Worm (Caenorhabditis elegans) whole organism, L4 larva: Measurements from ENCODE around the gene ocr-4.

Experiments used
- D1046.2 ChIP-seq: fragments of 200-800 bp; sonication (Bioruptor generic); IDR thresholded peaks from 2 replicates; pipeline ENCODE4 v1.3.6; 2022; ENCODE audit warnings: missing genetic modification characterization, missing compliant biosample characterization
- F10B5.3 ChIP-seq: sonication (generic microtip); optimal IDR thresholded peaks from 2 replicates; lab custom pipeline; 2016; ENCODE audit warnings: mild to moderate bottlenecking, missing genetic modification characterization, missing compliant biosample characterization
- F37D6.2 ChIP-seq: sonication (generic microtip); optimal IDR thresholded peaks from 2 replicates; lab custom pipeline; 2016; ENCODE audit warnings: mild to moderate bottlenecking, missing genetic modification characterization, missing compliant biosample characterization
- R02D3.7 ChIP-seq: fragments of 150-350 bp; sonication (generic microtip); optimal IDR thresholded peaks from 3 replicates; lab custom pipeline; 2014; ENCODE audit warnings: missing biosample characterization, missing genetic modification characterization
- T20F7.1 ChIP-seq: fragments of 200-800 bp; sonication (Bioruptor generic); optimal IDR thresholded peaks from 2 replicates; lab custom pipeline; 2018; ENCODE audit warnings: mild to moderate bottlenecking, missing genetic modification characterization, missing compliant biosample characterization
- T26A8.4 ChIP-seq: fragments of 200-800 bp; sonication (Bioruptor generic); IDR thresholded peaks from 2 replicates; pipeline ENCODE4 v1.3.6; 2022; ENCODE audit warnings: missing genetic modification characterization, missing compliant biosample characterization
- Y105C5A.15 ChIP-seq: fragments of 200-800 bp; sonication (Bioruptor generic); IDR thresholded peaks from 2 replicates; pipeline ENCODE4 v1.3.6; 2022; ENCODE audit warnings: missing genetic modification characterization, missing compliant biosample characterization
- Y75B8A.6 ChIP-seq: fragments of 200-800 bp; sonication (Bioruptor generic); IDR thresholded peaks from 2 replicates; pipeline ENCODE4 v1.3.6; 2022; ENCODE audit warnings: missing genetic modification reagents, missing genetic modification characterization, missing compliant biosample characterization
- ama-1 ChIP-seq: fragments of 150-350 bp; optimal IDR thresholded peaks from 2 replicates; lab custom pipeline; 2014; ENCODE audit warnings: inconsistent platforms, mixed read lengths
- attf-4 ChIP-seq: sonication (generic microtip); optimal IDR thresholded peaks from 3 replicates; lab custom pipeline; 2017; ENCODE audit warnings: missing biosample characterization, missing genetic modification characterization
- ceh-20 ChIP-seq: fragments of 200-800 bp; sonication (Bioruptor generic); IDR thresholded peaks from 2 replicates; pipeline ENCODE4 v1.3.6; 2022; ENCODE audit warnings: missing genetic modification reagents, missing genetic modification characterization, missing compliant biosample characterization
- ceh-28 ChIP-seq: fragments of 150-350 bp; optimal IDR thresholded peaks from 2 replicates; lab custom pipeline; 2014; ENCODE audit warnings: missing biosample characterization, missing genetic modification reagents, missing genetic modification characterization
- ceh-32 ChIP-seq: sonication (generic microtip); optimal IDR thresholded peaks from 2 replicates; lab custom pipeline; 2016; ENCODE audit warnings: mild to moderate bottlenecking, missing genetic modification characterization, missing compliant biosample characterization; ENCODE audit not compliant: poor library complexity
- ceh-82 ChIP-seq: sonication (generic microtip); optimal IDR thresholded peaks from 2 replicates; lab custom pipeline; 2017; ENCODE audit warnings: missing biosample characterization, missing genetic modification characterization
- ces-1 ChIP-seq: fragments of 150-350 bp; sonication (generic microtip); optimal IDR thresholded peaks from 4 replicates; lab custom pipeline; 2014; ENCODE audit warnings: missing biosample characterization, missing genetic modification reagents, missing genetic modification characterization
- cey-2 ChIP-seq: sonication (generic microtip); optimal IDR thresholded peaks from 3 replicates; lab custom pipeline; 2017; ENCODE audit warnings: missing genetic modification characterization, mild to moderate bottlenecking, missing compliant biosample characterization, antibody characterized with exemption, borderline replicate concordance; ENCODE audit not compliant: insufficient read depth
- daf-12 ChIP-seq: fragments of 150-350 bp; optimal IDR thresholded peaks from 2 replicates; lab custom pipeline; 2014; ENCODE audit warnings: missing biosample characterization, missing genetic modification reagents, missing genetic modification characterization
- daf-19 ChIP-seq: fragments of 200-800 bp; sonication (Bioruptor generic); conservative IDR thresholded peaks from 2 replicates; pipeline ENCODE4 v1.3.6; 2022; ENCODE audit warnings: missing genetic modification characterization, missing compliant biosample characterization
- dmd-6 ChIP-seq: fragments of 200-800 bp; sonication (Bioruptor generic); IDR thresholded peaks from 2 replicates; pipeline ENCODE4 v1.3.6; 2022; ENCODE audit warnings: missing genetic modification reagents, missing genetic modification characterization, missing compliant biosample characterization
- dmd-9 ChIP-seq: fragments of 200-800 bp; sonication (Bioruptor generic); IDR thresholded peaks from 2 replicates; pipeline ENCODE4 v1.3.6; 2022; ENCODE audit warnings: missing genetic modification reagents, missing genetic modification characterization, missing compliant biosample characterization
- dpl-1 ChIP-seq: fragments of 150-350 bp; optimal IDR thresholded peaks from 2 replicates; lab custom pipeline; 2014; ENCODE audit warnings: missing biosample characterization, missing genetic modification reagents, missing genetic modification characterization
- duxl-1 ChIP-seq: sonication (generic microtip); optimal IDR thresholded peaks from 2 replicates; lab custom pipeline; 2016; ENCODE audit warnings: mild to moderate bottlenecking, missing genetic modification characterization, moderate library complexity, missing compliant biosample characterization; ENCODE audit not compliant: poor library complexity
- egl-43 ChIP-seq: fragments of 200-800 bp; sonication (Bioruptor generic); IDR thresholded peaks from 2 replicates; pipeline ENCODE4 v1.3.6; 2022; ENCODE audit warnings: missing genetic modification reagents, missing genetic modification characterization, missing compliant biosample characterization
- fkh-10 ChIP-seq: fragments of 150-350 bp; optimal IDR thresholded peaks from 2 replicates; lab custom pipeline; 2014; ENCODE audit warnings: missing biosample characterization, missing genetic modification reagents, missing genetic modification characterization
- hlh-30 ChIP-seq: sonication (generic microtip); optimal IDR thresholded peaks from 2 replicates; lab custom pipeline; 2017; ENCODE audit warnings: antibody characterized with exemption, mild to moderate bottlenecking, missing genetic modification characterization, missing compliant biosample characterization; ENCODE audit not compliant: insufficient read depth
- hmg-1.1 ChIP-seq: fragments of 200-800 bp; sonication (Bioruptor generic); IDR thresholded peaks from 2 replicates; pipeline ENCODE4 v1.3.6; 2022; ENCODE audit warnings: missing genetic modification reagents, missing genetic modification characterization, missing compliant biosample characterization
- lim-7 ChIP-seq: fragments of 200-800 bp; sonication (Bioruptor generic); IDR thresholded peaks from 2 replicates; pipeline ENCODE4 v1.3.6; 2022; ENCODE audit warnings: missing genetic modification characterization, missing compliant biosample characterization
- lin-29 ChIP-seq: fragments of 200-800 bp; sonication (Bioruptor generic); IDR thresholded peaks from 2 replicates; pipeline ENCODE4 v1.3.6; 2022; ENCODE audit warnings: missing genetic modification reagents, missing genetic modification characterization, missing compliant biosample characterization
- mdl-1 ChIP-seq, 2 experiments: fragments of 150-350 bp in 1 of 2; sonication (generic microtip) in 1 of 2; optimal IDR thresholded peaks; 2 replicates each; lab custom pipeline; 2014 to 2017; ENCODE audit warnings: missing biosample characterization in 2 of 2, missing genetic modification characterization in 2 of 2
- mes-2 ChIP-seq: sonication (generic microtip); optimal IDR thresholded peaks from 2 replicates; lab custom pipeline; 2016; ENCODE audit warnings: missing genotype, mild to moderate bottlenecking, missing genetic modification characterization, missing compliant biosample characterization; ENCODE audit not compliant: poor library complexity, severe bottlenecking
- nhr-111 ChIP-seq: fragments of 200-800 bp; sonication (Bioruptor generic); optimal IDR thresholded peaks from 2 replicates; lab custom pipeline; 2018; ENCODE audit warnings: mild to moderate bottlenecking, missing genetic modification characterization, missing compliant biosample characterization
- nhr-237 ChIP-seq: sonication (generic microtip); optimal IDR thresholded peaks from 2 replicates; lab custom pipeline; 2017; ENCODE audit warnings: missing biosample characterization, missing genetic modification characterization
- nhr-25 ChIP-seq: sonication (generic microtip); optimal IDR thresholded peaks from 2 replicates; lab custom pipeline; 2017; ENCODE audit warnings: missing genetic modification characterization, mild to moderate bottlenecking, missing compliant biosample characterization, antibody characterized with exemption, moderate library complexity, borderline replicate concordance; ENCODE audit not compliant: insufficient read depth
- nhr-41 ChIP-seq: fragments of 200-800 bp; sonication (Bioruptor generic); IDR thresholded peaks from 2 replicates; pipeline ENCODE4 v1.3.6; 2022; ENCODE audit warnings: missing genetic modification reagents, missing genetic modification characterization, missing compliant biosample characterization
- nhr-42 ChIP-seq: fragments of 200-800 bp; sonication (Bioruptor generic); IDR thresholded peaks from 2 replicates; pipeline ENCODE4 v1.3.6; 2022; ENCODE audit warnings: missing genetic modification characterization, missing compliant biosample characterization
- nhr-6 ChIP-seq: fragments of 150-350 bp; optimal IDR thresholded peaks from 2 replicates; lab custom pipeline; 2014; ENCODE audit warnings: missing biosample characterization, missing genetic modification characterization
- nhr-76 ChIP-seq: fragments of 150-350 bp; optimal IDR thresholded peaks from 2 replicates; lab custom pipeline; 2014; ENCODE audit warnings: missing biosample characterization, missing genetic modification characterization
- nhr-77 ChIP-seq: fragments of 150-350 bp; optimal IDR thresholded peaks from 2 replicates; lab custom pipeline; 2014; ENCODE audit warnings: missing biosample characterization, missing genetic modification characterization
- pha-4 ChIP-seq, 2 experiments: fragments of 150-350 bp in 1 of 2; fragments of 200-800 bp in 1 of 2; sonication (Bioruptor generic) in 1 of 2; IDR thresholded peaks in 1 of 2; optimal IDR thresholded peaks in 1 of 2; 2 replicates each; pipeline versions ENCODE4 v1.3.6 to Lab custom; 2014 to 2022; ENCODE audit warnings: missing genetic modification characterization in 2 of 2, missing genetic modification reagents in 2 of 2, missing biosample characterization in 1 of 2, missing compliant biosample characterization in 1 of 2
- rbr-2 ChIP-seq: sonication (generic microtip); optimal IDR thresholded peaks from 2 replicates; lab custom pipeline; 2016; ENCODE audit warnings: missing genotype, missing genetic modification characterization, missing compliant biosample characterization
- sdz-12 ChIP-seq: fragments of 200-800 bp; sonication (Bioruptor generic); optimal IDR thresholded peaks from 2 replicates; lab custom pipeline; 2018; ENCODE audit warnings: mild to moderate bottlenecking, missing genetic modification characterization, missing compliant biosample characterization
- unc-130 ChIP-seq: sonication (generic microtip); optimal IDR thresholded peaks from 2 replicates; lab custom pipeline; 2016; ENCODE audit warnings: missing genetic modification reagents, missing genetic modification characterization, missing compliant biosample characterization
- unc-62 ChIP-seq, 3 experiments: fragments of 150-350 bp in 1 of 3; sonication (generic microtip); optimal IDR thresholded peaks in 2 of 3; peaks in 1 of 3; 1 replicate in 1 of 3; 2 replicates in 2 of 3; lab custom pipeline; 2014 to 2017; ENCODE audit warnings: missing biosample characterization in 3 of 3, missing genetic modification characterization in 3 of 3, missing genetic modification reagents in 3 of 3, missing genotype in 1 of 3
- zag-1 ChIP-seq: fragments of 150-350 bp; optimal IDR thresholded peaks from 2 replicates; lab custom pipeline; 2014; ENCODE audit warnings: missing biosample characterization, missing genetic modification characterization
- zfp-2 ChIP-seq: sonication (generic microtip); optimal IDR thresholded peaks from 2 replicates; lab custom pipeline; 2016; ENCODE audit warnings: mild to moderate bottlenecking, missing genetic modification characterization, missing compliant biosample characterization
- zfp-3 ChIP-seq: fragments of 200-800 bp; sonication (Bioruptor generic); conservative IDR thresholded peaks from 2 replicates; pipeline ENCODE4 v1.3.6; 2022; ENCODE audit warnings: missing genetic modification reagents, missing genetic modification characterization, missing compliant biosample characterization
- zip-2 ChIP-seq: fragments of 150-350 bp; optimal IDR thresholded peaks from 2 replicates; lab custom pipeline; 2014; ENCODE audit warnings: missing biosample characterization, missing genetic modification characterization
- ztf-11 ChIP-seq: fragments of 150-350 bp; optimal IDR thresholded peaks from 2 replicates; lab custom pipeline; 2014; ENCODE audit warnings: missing biosample characterization, missing genetic modification characterization

ocr-4 gene

DNA sequence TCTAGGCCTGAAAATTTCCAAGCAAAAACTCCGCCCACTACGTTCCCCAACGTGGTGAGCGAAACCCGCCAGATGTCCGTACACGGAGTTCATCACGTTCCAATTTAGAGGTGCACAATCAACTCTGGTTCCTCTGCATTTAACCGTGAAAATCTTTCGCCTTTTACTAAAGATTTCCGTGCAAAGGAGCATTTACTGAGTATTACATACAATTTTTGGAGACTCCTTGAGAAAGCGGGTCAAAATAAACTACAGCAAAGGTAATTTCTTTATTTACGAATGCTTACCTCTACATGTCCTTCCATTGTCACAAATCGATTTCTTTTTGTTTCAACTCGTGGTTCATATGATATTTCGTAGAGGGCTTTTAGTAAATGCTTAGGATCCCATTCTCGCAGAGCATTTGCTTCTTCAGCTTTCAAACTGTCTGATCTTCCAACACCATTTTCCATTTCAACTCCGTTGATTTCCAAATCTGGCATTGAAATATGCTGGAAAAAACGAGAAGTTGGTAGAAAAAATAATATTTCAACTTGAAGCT lies 15.9 kb downstream of the ocr-4 start, which contains the start of gene F42C5.9 (continued):
- no peak for TF ChIP-seq ceh-20 (GFP tag; lab: Robert Waterston, UW)
- TF ChIP-seq lin-29 (GFP tag; lab: Robert Waterston, UW) = no peak
- TF ChIP-seq zfp-3 = no peak
- no peak for TF ChIP-seq fkh-10 (GFP tag; lab: Kevin White, UChicago)
- no peak for TF ChIP-seq nhr-76
- no peak for TF ChIP-seq rbr-2
- no peak for TF ChIP-seq egl-43 (GFP tag; lab: Robert Waterston, UW)
- TF ChIP-seq unc-62 (GFP tag; optimal IDR thresholded peaks at IDR 0.05 in 1 of 2; lab: Kevin White, UChicago) = peak in 1 of 2 experiments; percentile 76
- TF ChIP-seq unc-62 (tag; optimal IDR thresholded peaks at IDR 0.05; lab: Kevin White, UChicago) = no peak
- no peak for TF ChIP-seq ces-1
- TF ChIP-seq R02D3.7 (tag; lab: Kevin White, UChicago) = no peak
- peak; percentile 69 for TF ChIP-seq T26A8.4 (GFP tag; lab: Robert Waterston, UW)
- TF ChIP-seq zag-1 (tag; lab: Kevin White, UChicago) = no peak
- no peak for TF ChIP-seq nhr-111 (GFP tag; lab: Kevin White, UChicago)
- TF ChIP-seq unc-130 (GFP tag; lab: Kevin White, UChicago) = peak; percentile 70
- TF ChIP-seq duxl-1 (tag; lab: Kevin White, UChicago) = peak; percentile 40
- no peak for TF ChIP-seq Y105C5A.15 (GFP tag; lab: Robert Waterston, UW)
- TF ChIP-seq lim-7 (GFP tag; lab: Robert Waterston, UW) = no peak
- TF ChIP-seq hmg-1.1 (GFP tag; lab: Robert Waterston, UW) = no peak
- no peak for TF ChIP-seq attf-4 (tag; lab: Kevin White, UChicago)
- no peak for TF ChIP-seq ztf-11 (tag; lab: Kevin White, UChicago)
- TF ChIP-seq Y75B8A.6 (GFP tag; lab: Robert Waterston, UW) = no peak
- TF ChIP-seq F10B5.3 (tag; lab: Kevin White, UChicago) = no peak
- TF ChIP-seq mdl-1 (tag; optimal IDR thresholded peaks at IDR 0.05; lab: Kevin White, UChicago) = no peak
- TF ChIP-seq nhr-41 (GFP tag; lab: Robert Waterston, UW) = no peak
- TF ChIP-seq hlh-30 (tag; lab: Kevin White, UChicago) = peak; percentile 10
- no peak for TF ChIP-seq zfp-2 (tag; lab: Kevin White, UChicago)
- TF ChIP-seq nhr-42 (GFP tag; lab: Robert Waterston, UW) = no peak
- TF ChIP-seq ceh-32 (tag; lab: Kevin White, UChicago) = no peak
- TF ChIP-seq ceh-82 (tag; lab: Kevin White, UChicago) = no peak

DNA sequence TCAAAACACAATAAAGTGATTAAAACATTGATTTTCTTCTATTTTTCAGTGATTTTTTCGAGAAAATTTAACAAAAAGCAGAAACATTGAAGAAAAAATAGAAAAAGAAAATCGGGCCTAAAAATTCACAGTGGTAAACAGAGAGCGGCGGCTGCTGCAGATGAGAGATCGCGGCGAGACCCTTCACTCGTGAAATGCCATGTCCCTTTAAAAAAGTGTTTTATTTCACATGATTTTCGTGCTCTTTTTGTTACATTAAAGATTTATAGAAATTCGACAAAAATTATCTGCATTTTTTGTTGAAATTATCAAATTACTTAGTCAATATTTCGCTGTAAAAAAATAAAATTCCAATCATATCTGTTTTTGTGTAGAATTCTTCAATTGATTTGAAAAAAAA lies 18.6 kb downstream of the ocr-4 start:
- peak; percentile 67 for TF ChIP-seq T20F7.1 (GFP tag; lab: Kevin White, UChicago)
- no peak for TF ChIP-seq D1046.2 (GFP tag; lab: Robert Waterston, UW)
- TF ChIP-seq hmg-1.1 (GFP tag; lab: Robert Waterston, UW) = peak; percentile 58
- peak; percentile 87 for TF ChIP-seq hlh-30 (tag; lab: Kevin White, UChicago)
- no peak for TF ChIP-seq dmd-9 (GFP tag; lab: Robert Waterston, UW)
- no peak for TF ChIP-seq nhr-237 (tag; lab: Kevin White, UChicago)
- TF ChIP-seq daf-12 = no peak
- TF ChIP-seq dpl-1 = peak; percentile 34
- TF ChIP-seq dmd-6 (GFP tag; lab: Robert Waterston, UW) = peak; percentile 41
- TF ChIP-seq pha-4 (GFP tag; IDR thresholded peaks at IDR 0.05; lab: Robert Waterston, UW) = 0 out of 2 replicates have a peak, but pooled peaks have one; percentile 25
- TF ChIP-seq pha-4 (tag; optimal IDR thresholded peaks at IDR 0.05; lab: Kevin White, UChicago) = peak; percentile 66
- peak; percentile 29 for TF ChIP-seq nhr-25 (tag; lab: Kevin White, UChicago)
- peak; percentile 20; the same call in 1 of the 2 replicates for TF ChIP-seq T26A8.4 (GFP tag; lab: Robert Waterston, UW)
- TF ChIP-seq sdz-12 (GFP tag; lab: Kevin White, UChicago) = no peak
- peak; percentile 44 for TF ChIP-seq ama-1 (lab: Kevin White, UChicago)
- TF ChIP-seq ceh-28 = no peak
- TF ChIP-seq daf-19 (GFP tag; lab: Robert Waterston, UW) = no peak
- no peak for TF ChIP-seq ceh-82 (tag; lab: Kevin White, UChicago)
- peak; percentile 77 for TF ChIP-seq mes-2 (tag; lab: Kevin White, UChicago)
- no peak for TF ChIP-seq zip-2
- TF ChIP-seq nhr-6 (tag; lab: Kevin White, UChicago) = peak; percentile 64
- no peak for TF ChIP-seq F37D6.2
- TF ChIP-seq cey-2 (tag; lab: Kevin White, UChicago) = no peak
- TF ChIP-seq nhr-77 (tag; lab: Kevin White, UChicago) = peak; percentile 61
